Fruit fly (Drosophila melanogaster): Measurements from ENCODE around the gene CG1529.

DNA sequence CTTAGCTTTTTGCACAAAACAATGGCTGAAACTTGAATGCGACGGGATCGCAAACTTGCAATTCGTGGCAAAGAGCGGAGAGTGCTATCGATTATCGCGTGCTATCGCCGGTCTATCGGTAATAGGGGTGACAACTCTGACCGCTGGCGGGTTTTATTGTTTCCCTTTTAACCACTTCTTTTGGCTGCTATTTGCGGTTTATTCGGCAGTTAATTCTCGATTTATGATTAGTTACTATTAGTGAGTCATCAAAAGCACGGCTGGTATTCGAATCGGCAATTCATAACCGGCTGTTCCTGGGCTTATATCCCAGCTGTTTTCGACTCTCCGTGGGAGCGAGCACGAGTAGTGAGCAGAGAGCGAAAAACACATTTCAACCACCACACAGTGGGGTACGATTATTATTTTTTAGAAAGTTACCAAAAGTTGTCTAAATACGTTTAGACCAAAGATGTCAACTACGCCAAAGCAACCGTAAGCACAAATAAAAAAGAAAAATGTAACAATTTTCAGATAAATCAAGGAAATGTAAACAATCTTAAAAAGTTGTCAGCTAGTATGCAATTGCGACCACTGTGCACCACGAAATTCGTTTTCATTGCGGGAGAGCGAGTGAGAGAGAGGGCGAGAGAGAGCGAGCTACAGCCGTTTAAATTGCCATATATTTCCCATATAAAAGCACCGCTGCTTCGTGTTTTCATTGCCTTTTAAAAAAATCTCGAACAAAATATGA is 22.3 kb upstream of the CG1529 start, which contains the start of the genes Stt3A and bves:
- TF ChIP-seq CG6808 (GFP tag; optimal IDR thresholded peaks at IDR 0.05) = peak; percentile 96
- peak; percentile 98 for TF ChIP-seq Ets96B (tag; optimal IDR thresholded peaks at IDR 0.05)
- TF ChIP-seq topi (GFP tag; optimal IDR thresholded peaks at IDR 0.05) = peak; percentile 99
- TF ChIP-seq CG1621 (tag; optimal IDR thresholded peaks at IDR 0.05) = peak; percentile 98
